Worm (Caenorhabditis elegans) whole organism, L4 larva: ENCODE results near the gene F38B6.2.

Experiments used
- ceh-82 ChIP-seq: sonication (generic microtip); optimal IDR thresholded peaks from 2 replicates; lab custom pipeline; 2017; ENCODE audit warnings: missing biosample characterization, missing genetic modification characterization
- fos-1 ChIP-seq: fragments of 150-350 bp; optimal IDR thresholded peaks from 2 replicates; lab custom pipeline; 2014; ENCODE audit warnings: missing biosample characterization, missing genetic modification characterization
- lin-13 ChIP-seq: fragments of 150-350 bp; optimal IDR thresholded peaks from 2 replicates; lab custom pipeline; 2014; ENCODE audit warnings: missing biosample characterization, missing genetic modification reagents, missing genetic modification characterization
- nhr-237 ChIP-seq: sonication (generic microtip); optimal IDR thresholded peaks from 2 replicates; lab custom pipeline; 2017; ENCODE audit warnings: missing biosample characterization, missing genetic modification characterization
- nhr-76 ChIP-seq: fragments of 150-350 bp; optimal IDR thresholded peaks from 2 replicates; lab custom pipeline; 2014; ENCODE audit warnings: missing biosample characterization, missing genetic modification characterization
- pha-4 ChIP-seq, 2 experiments: fragments of 150-350 bp in 1 of 2; fragments of 200-800 bp in 1 of 2; sonication (Bioruptor generic) in 1 of 2; IDR thresholded peaks in 1 of 2; optimal IDR thresholded peaks in 1 of 2; 2 replicates each; pipeline versions ENCODE4 v1.3.6 to Lab custom; 2014 to 2022; ENCODE audit warnings: missing genetic modification characterization in 2 of 2, missing genetic modification reagents in 2 of 2, missing biosample characterization in 1 of 2, missing compliant biosample characterization in 1 of 2
- pqm-1 ChIP-seq: sonication (generic microtip); optimal IDR thresholded peaks from 2 replicates; lab custom pipeline; 2017; ENCODE audit warnings: missing biosample characterization, missing genetic modification characterization
- vab-7 ChIP-seq: fragments of 200-800 bp; sonication (Bioruptor generic); IDR thresholded peaks from 2 replicates; pipeline ENCODE4 v1.3.6; 2022; ENCODE audit warnings: missing genetic modification reagents, missing genetic modification characterization, missing compliant biosample characterization
- ztf-11 ChIP-seq: fragments of 150-350 bp; optimal IDR thresholded peaks from 2 replicates; lab custom pipeline; 2014; ENCODE audit warnings: missing biosample characterization, missing genetic modification characterization

ce11 chrX:6750145-6750544 is 51.8 kb downstream of the F38B6.2 start:
- TF ChIP-seq nhr-237 (tag; lab: Kevin White, UChicago) (no peak), ztf-11 (no peak), ceh-82 (no peak), pha-4 (GFP tag; IDR thresholded peaks at IDR 0.05; lab: Robert Waterston, UW) (peak; percentile 85), pha-4 (tag; optimal IDR thresholded peaks at IDR 0.05; lab: Kevin White, UChicago) (peak; percentile 93), fos-1 (tag; lab: Kevin White, UChicago) (no peak), lin-13 (GFP tag; lab: Kevin White, UChicago) (peak; percentile 42), nhr-76 (peak; percentile 38), vab-7 (GFP tag; lab: Robert Waterston, UW) (no peak), pqm-1 (peak; percentile 31)
